Worm (Caenorhabditis elegans): ENCODE data around the gene F20D6.15.

Gene F20D6.15

DNA sequence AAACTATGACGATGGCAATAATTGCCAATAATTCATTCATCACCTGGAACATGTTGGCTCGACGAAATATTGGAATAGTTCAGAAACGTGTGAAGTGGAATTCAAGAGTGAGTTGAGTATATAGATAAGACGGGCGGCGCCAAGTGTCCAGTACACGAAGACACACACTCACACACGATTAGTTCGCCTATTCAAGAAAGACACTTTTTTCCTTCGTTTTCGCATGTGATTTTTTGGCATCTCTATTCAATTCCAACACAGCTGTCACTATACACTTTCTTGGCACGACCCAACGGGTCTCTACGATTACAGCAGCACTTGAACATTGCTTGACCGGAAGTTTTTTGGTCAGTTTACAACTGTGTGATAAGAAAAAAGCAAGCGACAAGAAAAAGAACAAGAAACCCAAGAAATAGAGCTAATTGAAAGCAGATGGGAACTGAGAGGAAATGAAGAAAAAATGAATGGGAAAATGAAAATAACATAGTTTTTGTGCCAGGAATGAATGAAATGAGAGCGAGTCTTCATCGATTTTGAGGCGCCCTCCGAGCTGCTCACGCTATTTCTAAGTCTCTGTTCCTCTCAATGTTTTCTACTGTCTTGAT lies 29.5 kb upstream of the F20D6.15 start, which contains the start of gene K07C11.8:
K07C11.8 (minus strand) TSS at position 224 of the 605 bp plus-strand sequence.
- TF ChIP-seq ceh-48 (tag; optimal IDR thresholded peaks at IDR 0.05) (peak; percentile 51), gmeb-2 (tag; optimal IDR thresholded peaks at IDR 0.05) (no peak)

DNA sequence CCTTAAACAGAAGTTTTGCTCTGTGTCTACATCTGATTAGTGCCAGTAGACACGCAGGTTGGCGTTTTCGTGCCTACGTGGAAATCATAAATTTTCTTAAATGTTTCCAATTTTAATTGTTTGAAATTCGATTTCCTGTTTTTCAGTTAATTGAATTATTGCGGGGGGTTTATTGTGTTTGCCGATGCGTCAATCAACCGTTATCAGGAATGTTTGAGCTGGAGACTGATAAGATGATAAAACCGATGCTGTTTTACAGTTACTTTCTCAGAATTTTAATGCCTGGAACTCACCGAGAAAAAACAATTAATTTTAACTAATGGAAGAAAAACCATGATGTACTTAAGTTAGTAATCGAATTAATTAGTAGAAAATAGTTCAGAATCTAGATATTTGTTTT lies 28.9 kb upstream of the F20D6.15 start:
- no peak for TF ChIP-seq nfya-1 (tag; optimal IDR thresholded peaks at IDR 0.05)
- TF ChIP-seq elt-2 (tag; optimal IDR thresholded peaks at IDR 0.05) = peak; percentile 87
- no peak for TF ChIP-seq fkh-6 (tag; optimal IDR thresholded peaks at IDR 0.05)
- no peak for TF ChIP-seq ceh-45 (GFP tag; IDR thresholded peaks at IDR 0.05)
- no peak for TF ChIP-seq zip-5 (tag; optimal IDR thresholded peaks at IDR 0.05)

DNA sequence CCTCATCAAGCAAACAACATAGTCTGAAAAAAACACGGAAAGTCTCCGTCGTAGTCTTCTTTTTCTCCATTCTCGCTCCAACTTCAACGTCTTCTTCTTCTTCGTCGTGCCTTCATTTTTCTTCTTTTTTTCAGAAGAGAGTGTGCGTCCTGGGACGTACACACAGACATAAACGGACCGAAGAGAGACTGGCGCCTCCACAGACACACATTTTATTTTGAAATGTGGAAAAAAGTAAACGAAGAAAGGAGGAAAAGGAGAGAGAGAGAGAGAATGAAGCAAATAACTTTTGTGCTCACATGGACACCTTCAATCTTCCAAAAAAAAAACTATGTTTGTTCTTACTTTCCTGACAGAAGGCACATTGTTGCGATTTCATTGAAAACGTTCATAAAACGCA lies 26.9 kb upstream of the F20D6.15 start:
- TF ChIP-seq odd-2 (tag; optimal IDR thresholded peaks at IDR 0.05) (no peak), ceh-19 (GFP tag; optimal IDR thresholded peaks at IDR 0.05) (no peak), ceh-6 (GFP tag; optimal IDR thresholded peaks at IDR 0.05) (no peak), ref-2 (tag; optimal IDR thresholded peaks at IDR 0.05) (no peak), dmd-4 (tag; optimal IDR thresholded peaks at IDR 0.05; ENCODE audit: borderline replicate concordance) (no peak), unc-3 (GFP tag; conservative IDR thresholded peaks at IDR 0.05) (no peak), unc-3 (tag; optimal IDR thresholded peaks at IDR 0.05) (no peak), ceh-34 (tag; optimal IDR thresholded peaks at IDR 0.05) (no peak), fax-1 (tag; optimal IDR thresholded peaks at IDR 0.05) (no peak), fkh-6 (tag; optimal IDR thresholded peaks at IDR 0.05) (no peak), elt-4 (tag; optimal IDR thresholded peaks at IDR 0.05) (no peak), ttx-3 (tag; optimal IDR thresholded peaks at IDR 0.05) (no peak), elt-2 (tag; optimal IDR thresholded peaks at IDR 0.05) (no peak), ets-4 (tag; optimal IDR thresholded peaks at IDR 0.05) (no peak), ceh-18 (tag; optimal IDR thresholded peaks at IDR 0.05) (no peak), ama-1 (optimal IDR thresholded peaks at IDR 0.05) (no peak), nhr-11 (tag; optimal IDR thresholded peaks at IDR 0.05) (no peak), sox-2 (GFP tag; IDR thresholded peaks at IDR 0.05) (no peak)

DNA sequence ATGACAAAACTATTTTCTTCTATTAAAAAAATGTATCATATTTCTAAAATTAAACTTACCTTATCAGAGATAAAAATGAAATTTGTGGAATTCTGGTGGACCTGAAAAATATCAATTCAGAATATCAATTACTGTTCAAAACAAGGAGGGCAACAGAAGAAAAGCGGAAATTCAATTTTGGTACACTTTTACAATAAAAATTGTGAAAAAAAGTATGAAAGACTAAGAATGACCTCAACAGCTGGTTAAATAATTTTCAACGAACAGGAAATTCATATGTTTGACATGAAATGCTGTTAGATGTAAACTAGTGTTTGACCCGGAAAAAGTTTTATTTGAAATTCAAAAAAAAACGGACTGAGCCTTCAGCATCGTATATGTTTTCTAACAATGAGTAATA lies 25.6 kb upstream of the F20D6.15 start, which contains the start of gene K07C11.7:
K07C11.7 (minus strand) TSS at position 101 of the 400 bp plus-strand sequence.
- TF ChIP-seq ets-4 (tag; optimal IDR thresholded peaks at IDR 0.05) = no peak
- TF ChIP-seq pha-2 (tag; optimal IDR thresholded peaks at IDR 0.05) = no peak
- no peak for TF ChIP-seq tbx-2 (tag; optimal IDR thresholded peaks at IDR 0.05)
- no peak for TF ChIP-seq lin-11 (tag; optimal IDR thresholded peaks at IDR 0.05)
- TF ChIP-seq pat-9 (tag; optimal IDR thresholded peaks at IDR 0.05) = no peak
- TF ChIP-seq nhr-232 (tag; optimal IDR thresholded peaks at IDR 0.05) = no peak
- TF ChIP-seq ceh-48 (tag; optimal IDR thresholded peaks at IDR 0.05) = no peak
- TF ChIP-seq ceh-18 (tag; optimal IDR thresholded peaks at IDR 0.05) = no peak

DNA sequence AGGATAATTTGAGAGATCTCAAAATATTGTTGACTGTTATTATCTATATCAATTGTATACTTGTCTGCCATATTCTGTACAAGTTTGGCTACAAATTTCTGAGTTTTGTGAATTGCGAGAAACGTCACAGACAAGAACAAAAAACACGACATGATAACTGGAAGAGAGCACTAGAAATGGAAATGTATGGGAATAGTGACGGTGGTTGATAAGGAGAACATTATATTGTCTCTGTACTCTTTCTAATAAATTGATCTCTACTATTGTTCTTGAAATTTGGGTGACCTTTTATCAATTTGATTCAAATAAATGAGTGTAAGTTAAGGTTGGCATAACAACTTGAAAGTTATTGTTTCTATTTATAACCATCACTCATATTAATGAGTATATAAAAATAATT lies 24.5 kb upstream of the F20D6.15 start:
- TF ChIP-seq elt-2 (tag; optimal IDR thresholded peaks at IDR 0.05) (peak; percentile 16), ceh-34 (tag; optimal IDR thresholded peaks at IDR 0.05) (no peak)

DNA sequence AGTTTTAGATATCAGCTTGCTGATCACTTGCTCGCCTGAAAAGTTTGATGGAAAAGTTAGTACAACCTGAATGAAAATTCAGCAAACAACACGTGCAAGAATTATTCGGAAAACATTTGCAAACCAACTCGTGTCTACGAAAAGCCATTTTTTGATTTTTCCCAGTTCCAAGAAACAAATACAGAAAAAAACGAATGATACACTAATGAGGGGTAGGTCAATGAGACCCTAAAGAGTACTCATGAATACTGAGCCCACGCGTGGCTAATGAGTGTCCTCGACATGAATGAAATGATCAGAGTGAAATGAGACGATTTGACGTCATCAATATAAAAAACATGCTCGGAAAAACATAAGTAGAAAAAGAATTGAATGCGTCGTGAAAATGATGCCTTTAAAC lies 23.7 kb upstream of the F20D6.15 start:
- TF ChIP-seq elt-4 (tag; optimal IDR thresholded peaks at IDR 0.05) = no peak
- no peak for TF ChIP-seq rnt-1 (tag; optimal IDR thresholded peaks at IDR 0.05)
- TF ChIP-seq nhr-232 (tag; optimal IDR thresholded peaks at IDR 0.05) = no peak
- no peak for TF ChIP-seq unc-55 (GFP tag; optimal IDR thresholded peaks at IDR 0.05)
- TF ChIP-seq ceh-30 (tag; optimal IDR thresholded peaks at IDR 0.05) = no peak
- TF ChIP-seq odd-2 (tag; optimal IDR thresholded peaks at IDR 0.05) = no peak
- TF ChIP-seq che-1 (tag; optimal IDR thresholded peaks at IDR 0.05) = no peak
- no peak for TF ChIP-seq npax-4 (tag; optimal IDR thresholded peaks at IDR 0.05)
- TF ChIP-seq tbx-7 (tag; optimal IDR thresholded peaks at IDR 0.05) = no peak
